Worm (Caenorhabditis elegans) whole organism, midembryonic: ENCODE data around the gene srv-17.

Experiments used
- flt-1 ChIP-seq: fragments of 200-800 bp; sonication (Bioruptor generic); IDR thresholded peaks from 2 replicates; pipeline ENCODE4 v1.3.6; 2022; ENCODE audit warnings: missing genetic modification characterization, missing compliant biosample characterization
- klf-2 ChIP-seq: fragments of 200-800 bp; sonication (Bioruptor generic); conservative IDR thresholded peaks from 2 replicates; pipeline ENCODE4 v1.3.6; 2022; ENCODE audit warnings: missing genetic modification reagents, missing genetic modification characterization, missing compliant biosample characterization
- med-1 ChIP-seq: sonication (generic microtip); optimal IDR thresholded peaks from 2 replicates; lab custom pipeline; 2017; ENCODE audit warnings: missing genetic modification characterization, mild to moderate bottlenecking, missing compliant biosample characterization, antibody characterized with exemption, missing genetic modification reagents; ENCODE audit not compliant: insufficient read depth
- ztf-23 ChIP-seq: fragments of 200-800 bp; sonication (Bioruptor generic); IDR thresholded peaks from 2 replicates; pipeline ENCODE4 v1.3.6; 2022; ENCODE audit warnings: missing genetic modification reagents, missing genetic modification characterization, missing compliant biosample characterization

DNA sequence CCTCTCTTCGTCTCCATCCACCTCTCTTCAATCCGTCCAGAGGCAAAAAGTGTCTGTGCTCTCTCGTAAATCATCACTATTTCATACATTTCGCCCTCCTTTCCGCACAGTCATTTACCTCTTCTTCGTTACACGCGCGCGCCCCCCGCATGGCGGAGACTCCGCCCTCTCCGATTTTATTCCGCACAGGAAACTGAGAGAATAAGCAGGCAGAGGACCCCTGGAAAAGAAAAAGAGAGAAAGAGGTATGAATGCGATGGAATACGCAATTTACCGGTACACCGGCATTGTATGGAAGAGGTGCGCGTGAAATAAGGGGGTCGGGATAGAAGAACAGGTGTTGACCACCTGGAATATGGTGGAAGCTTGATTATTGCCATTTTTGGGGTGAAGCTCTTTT lies 9.2 kb downstream of the srv-17 start:
- TF ChIP-seq ztf-23 (GFP tag; lab: Robert Waterston, UW) (no peak), med-1 (GFP tag; lab: Kevin White, UChicago) (no peak), klf-2 (GFP tag; lab: Robert Waterston, UW) (no peak), flt-1 (no peak; the same call in 1 of the 2 replicates)
